Worm (Caenorhabditis elegans) whole organism, midembryonic: ENCODE data around the gene C47E12.2.
"Not testable (repeated sequence)": the region's sequence is repeated elsewhere in the genome, so short reads cannot be mapped to it uniquely, and the experiment has no call there.

Experiments used
- T22C8.4 ChIP-seq: fragments of 200-800 bp; sonication (Bioruptor generic); IDR thresholded peaks from 2 replicates; pipeline ENCODE4 v1.3.6; 2022; ENCODE audit warnings: missing genetic modification characterization, missing compliant biosample characterization
- cog-1 ChIP-seq: sonication (generic microtip); optimal IDR thresholded peaks from 2 replicates; lab custom pipeline; 2016; ENCODE audit warnings: missing genetic modification characterization, missing compliant biosample characterization
- flt-1 ChIP-seq: fragments of 200-800 bp; sonication (Bioruptor generic); IDR thresholded peaks from 2 replicates; pipeline ENCODE4 v1.3.6; 2022; ENCODE audit warnings: missing genetic modification characterization, missing compliant biosample characterization
- klf-2 ChIP-seq: fragments of 200-800 bp; sonication (Bioruptor generic); conservative IDR thresholded peaks from 2 replicates; pipeline ENCODE4 v1.3.6; 2022; ENCODE audit warnings: missing genetic modification reagents, missing genetic modification characterization, missing compliant biosample characterization
- med-1 ChIP-seq: sonication (generic microtip); optimal IDR thresholded peaks from 2 replicates; lab custom pipeline; 2017; ENCODE audit warnings: missing genetic modification characterization, mild to moderate bottlenecking, missing compliant biosample characterization, antibody characterized with exemption, missing genetic modification reagents; ENCODE audit not compliant: insufficient read depth
- tab-1 ChIP-seq: fragments of 200-800 bp; sonication (Bioruptor generic); IDR thresholded peaks from 2 replicates; pipeline ENCODE4 v1.3.6; 2022; ENCODE audit warnings: missing genetic modification characterization, missing compliant biosample characterization
- ztf-23 ChIP-seq: fragments of 200-800 bp; sonication (Bioruptor generic); IDR thresholded peaks from 2 replicates; pipeline ENCODE4 v1.3.6; 2022; ENCODE audit warnings: missing genetic modification reagents, missing genetic modification characterization, missing compliant biosample characterization
- ztf-29 ChIP-seq: fragments of 200-800 bp; sonication (Bioruptor generic); IDR thresholded peaks from 2 replicates; pipeline ENCODE4 v1.3.6; 2022; ENCODE audit warnings: missing genetic modification reagents, missing genetic modification characterization, missing compliant biosample characterization

ce11 chrIV:10028779-10029178 is 25.5 kb upstream of the C47E12.2 start, which contains the start of the genes F44D12.16 and msd-2:
- not testable (repeated sequence) for TF ChIP-seq T22C8.4 (GFP tag; lab: Robert Waterston, UW); ztf-23 (GFP tag; lab: Robert Waterston, UW); tab-1 (GFP tag; lab: Robert Waterston, UW); flt-1 (GFP tag; lab: Robert Waterston, UW); klf-2; cog-1; med-1 (GFP tag; lab: Kevin White, UChicago); ztf-29 (GFP tag; lab: Robert Waterston, UW)
